Worm (Caenorhabditis elegans): ENCODE data around the gene htas-1.

The htas-1 gene

DNA sequence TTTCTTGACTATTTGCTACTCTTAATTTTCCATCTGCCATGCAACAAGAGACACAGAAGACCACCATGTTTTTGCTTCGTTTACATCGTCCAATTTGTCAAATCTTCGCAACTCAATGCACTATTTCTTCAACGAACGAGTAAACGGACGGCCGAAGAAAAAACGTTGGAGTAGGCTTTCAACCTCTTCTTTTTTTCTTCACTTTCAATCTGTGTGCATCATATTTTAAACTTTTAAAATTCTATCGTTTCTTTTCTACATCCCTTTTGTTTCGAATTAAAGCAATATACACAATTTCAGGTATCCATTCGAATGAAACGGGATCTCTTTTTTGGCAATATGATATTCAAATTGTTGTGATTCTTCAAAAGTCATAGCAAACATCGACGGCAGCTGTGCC lies 25.6 kb downstream of the htas-1 start, which contains the start of gene acc-1:
TSS of gene acc-1 (plus strand) at position 301 of the 400 bp plus-strand sequence.
- TF ChIP-seq B0336.3 (GFP tag; IDR thresholded peaks at IDR 0.05) = no peak
- no peak for TF ChIP-seq F57A8.1 (GFP tag; optimal IDR thresholded peaks at IDR 0.05)
- no peak for TF ChIP-seq madf-6 (GFP tag; IDR thresholded peaks at IDR 0.05)
- TF ChIP-seq ama-1 (optimal IDR thresholded peaks at IDR 0.05) = no peak
- TF ChIP-seq ama-1 (GFP tag; optimal IDR thresholded peaks at IDR 0.05) = no peak
- TF ChIP-seq athp-1 (tag; optimal IDR thresholded peaks at IDR 0.05) = no peak
- no peak for TF ChIP-seq Y95B8A.8 (GFP tag; IDR thresholded peaks at IDR 0.05)
- TF ChIP-seq nhr-179 (tag; optimal IDR thresholded peaks at IDR 0.05) = no peak
- no peak for TF ChIP-seq ceh-91 (GFP tag; IDR thresholded peaks at IDR 0.05)

DNA sequence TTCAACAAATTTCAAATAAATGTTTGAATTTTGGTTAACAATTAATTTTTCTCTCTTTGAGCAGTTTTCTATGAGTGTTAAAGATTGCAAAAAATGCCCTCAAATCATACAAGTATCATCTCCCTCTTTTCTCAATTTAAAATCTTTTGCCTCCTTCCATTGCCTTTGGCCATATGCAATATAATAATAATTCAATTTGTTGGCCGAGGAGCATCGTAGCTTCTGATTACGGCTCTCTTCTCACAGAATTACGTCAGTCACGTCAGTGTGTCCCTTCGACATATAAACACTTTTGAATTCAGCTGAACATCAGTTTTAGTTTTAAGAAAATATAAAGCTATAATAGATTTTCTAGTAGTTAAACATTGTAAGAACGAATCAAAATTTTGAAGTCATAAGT lies 27.8 kb downstream of the htas-1 start:
- TF ChIP-seq F37B4.10 (GFP tag; IDR thresholded peaks at IDR 0.05) = no peak
- TF ChIP-seq hmg-20 (GFP tag; IDR thresholded peaks at IDR 0.05) = no peak
- TF ChIP-seq pha-4 (tag; optimal IDR thresholded peaks at IDR 0.05) = no peak
- TF ChIP-seq ceh-27 (GFP tag; optimal IDR thresholded peaks at IDR 0.05) = no peak
- TF ChIP-seq F22D6.2 (tag; optimal IDR thresholded peaks at IDR 0.05) = no peak
- TF ChIP-seq ceh-58 (GFP tag; IDR thresholded peaks at IDR 0.05) = no peak
- no peak for TF ChIP-seq T07F8.4 (tag; optimal IDR thresholded peaks at IDR 0.05)
- no peak for TF ChIP-seq F23B12.7 (tag; optimal IDR thresholded peaks at IDR 0.05; ENCODE audit: insufficient read depth)
- no peak for TF ChIP-seq madf-3 (GFP tag; IDR thresholded peaks at IDR 0.05)
- no peak for TF ChIP-seq ztf-6 (GFP tag; IDR thresholded peaks at IDR 0.05)
- TF ChIP-seq nhr-179 (tag; optimal IDR thresholded peaks at IDR 0.05) = no peak
- TF ChIP-seq mel-28 (tag; optimal IDR thresholded peaks at IDR 0.05; ENCODE audit: borderline replicate concordance) = no peak
- no peak for TF ChIP-seq athp-1 (tag; optimal IDR thresholded peaks at IDR 0.05)
- no peak for TF ChIP-seq mes-4 (tag; optimal IDR thresholded peaks at IDR 0.05)
- no peak for TF ChIP-seq nhr-120 (GFP tag; IDR thresholded peaks at IDR 0.05)
- TF ChIP-seq ekl-4 (GFP tag; IDR thresholded peaks at IDR 0.05) = no peak
- no peak for TF ChIP-seq snpc-1.3 (tag; optimal IDR thresholded peaks at IDR 0.05; ENCODE audit: insufficient read depth)
- TF ChIP-seq akir-1 (GFP tag; optimal IDR thresholded peaks at IDR 0.05) = no peak

DNA sequence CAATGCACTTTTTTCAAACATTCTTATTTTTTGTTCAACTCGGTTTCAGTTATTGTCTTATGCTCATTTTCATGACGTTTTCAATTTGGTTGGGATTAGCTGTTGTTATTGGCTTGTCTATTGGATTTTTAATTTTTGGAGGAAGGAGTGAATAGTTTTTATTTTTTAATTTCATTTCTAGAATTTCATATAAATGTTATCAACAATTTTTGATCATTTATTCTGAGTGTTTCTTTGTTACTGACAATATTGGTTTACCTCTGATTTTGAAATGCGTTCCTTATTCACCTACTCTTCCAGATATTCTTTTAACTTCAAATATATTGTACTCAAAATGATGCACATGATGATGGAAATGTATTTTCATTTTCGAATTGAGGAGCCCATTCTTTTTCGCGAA lies 29.3 kb downstream of the htas-1 start, which contains the start of gene F58G6.7:
TSS of gene F58G6.7 (plus strand) at position 301 of the 400 bp plus-strand sequence.
- TF ChIP-seq mxl-1 (tag; optimal IDR thresholded peaks at IDR 0.05) (no peak), ceh-100 (GFP tag; IDR thresholded peaks at IDR 0.05) (no peak), rec-8 (tag; optimal IDR thresholded peaks at IDR 0.05) (no peak), unc-62 (GFP tag; optimal IDR thresholded peaks at IDR 0.05) (no peak), tbx-9 (tag; optimal IDR thresholded peaks at IDR 0.05; ENCODE audit: borderline replicate concordance) (no peak), ztf-25 (GFP tag; IDR thresholded peaks at IDR 0.05) (no peak), ceh-79 (tag; optimal IDR thresholded peaks at IDR 0.05) (no peak)

DNA sequence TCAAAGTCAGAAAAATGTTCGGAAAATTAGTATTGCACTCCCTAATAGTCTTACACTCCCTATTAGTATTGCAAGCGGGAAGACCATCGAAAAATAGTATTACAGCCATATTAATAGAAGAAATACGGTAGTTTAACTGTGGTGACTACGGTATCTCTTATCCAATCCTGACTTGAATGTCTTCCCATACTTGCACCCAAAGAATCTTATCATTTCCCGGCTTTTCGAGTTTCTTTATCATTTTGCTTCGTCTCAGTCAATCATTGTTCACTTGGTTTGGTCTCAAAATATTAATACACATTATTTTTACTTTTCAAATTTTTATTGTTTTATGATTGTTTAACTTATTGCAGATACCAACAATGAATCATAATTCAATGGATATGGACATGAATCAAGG lies 30.1 kb downstream of the htas-1 start, which contains the start of gene F58G6.3:
TSS of gene F58G6.3 (plus strand) at position 352 of the 400 bp plus-strand sequence.
- TF ChIP-seq nfyb-1 (GFP tag; IDR thresholded peaks at IDR 0.05) (no peak), tlf-1 (GFP tag; optimal IDR thresholded peaks at IDR 0.05) (no peak), let-607 (tag; optimal IDR thresholded peaks at IDR 0.05) (no peak), ztf-28 (GFP tag; IDR thresholded peaks at IDR 0.05) (no peak), mel-28 (tag; optimal IDR thresholded peaks at IDR 0.05; ENCODE audit: borderline replicate concordance) (no peak), lin-40 (tag; optimal IDR thresholded peaks at IDR 0.05) (no peak), nhr-80 (tag; optimal IDR thresholded peaks at IDR 0.05) (peak; percentile 1), hsf-1 (GFP tag; IDR thresholded peaks at IDR 0.05) (no peak)

Data from whole organism, young adult.